Worm (Caenorhabditis elegans) whole organism, young adult: ENCODE results near the gene ZK1307.1.

Experiments used
- B0261.1 ChIP-seq: sonication (generic microtip); optimal IDR thresholded peaks from 2 replicates; lab custom pipeline; 2016; ENCODE audit warnings: mild to moderate bottlenecking, missing genetic modification characterization, moderate library complexity, missing compliant biosample characterization
- B0336.3 ChIP-seq: fragments of 200-800 bp; sonication (Bioruptor generic); IDR thresholded peaks from 2 replicates; pipeline ENCODE4 v1.3.6; 2022; ENCODE audit warnings: missing genetic modification characterization, missing compliant biosample characterization
- D2030.7 ChIP-seq: fragments of 200-800 bp; sonication (Bioruptor generic); IDR thresholded peaks from 2 replicates; pipeline ENCODE4 v1.3.6; 2022; ENCODE audit warnings: missing genetic modification reagents, missing genetic modification characterization, missing compliant biosample characterization
- F10E7.11 ChIP-seq: sonication (generic microtip); optimal IDR thresholded peaks from 2 replicates; lab custom pipeline; 2017; ENCODE audit warnings: mild to moderate bottlenecking, missing genetic modification characterization, moderate library complexity, missing compliant biosample characterization
- F23B12.7 ChIP-seq: sonication (generic microtip); optimal IDR thresholded peaks from 2 replicates; lab custom pipeline; 2017; ENCODE audit warnings: missing genetic modification characterization, mild to moderate bottlenecking, missing compliant biosample characterization, antibody characterized with exemption, moderate library complexity; ENCODE audit not compliant: insufficient read depth
- F49E8.2 ChIP-seq: sonication (generic microtip); optimal IDR thresholded peaks from 3 replicates; lab custom pipeline; 2017; ENCODE audit warnings: missing genetic modification characterization, mild to moderate bottlenecking, missing compliant biosample characterization, antibody characterized with exemption, moderate library complexity; ENCODE audit not compliant: insufficient read depth
- F55B11.4 ChIP-seq: sonication (generic microtip); optimal IDR thresholded peaks from 2 replicates; lab custom pipeline; 2016; ENCODE audit warnings: missing compliant biosample characterization, missing genetic modification characterization, borderline replicate concordance; ENCODE audit not compliant: insufficient read depth
- F57A8.1 ChIP-seq: fragments of 200-800 bp; sonication (Bioruptor generic); optimal IDR thresholded peaks from 2 replicates; lab custom pipeline; 2018; ENCODE audit warnings: mild to moderate bottlenecking, missing genetic modification characterization, moderate library complexity, missing compliant biosample characterization
- T07F8.4 ChIP-seq: sonication (generic microtip); optimal IDR thresholded peaks from 2 replicates; lab custom pipeline; 2016; ENCODE audit warnings: mild to moderate bottlenecking, missing genetic modification characterization, moderate library complexity, missing compliant biosample characterization
- Y53G8AR.9 ChIP-seq: fragments of 200-800 bp; sonication (Bioruptor generic); conservative IDR thresholded peaks from 2 replicates; pipeline ENCODE4 v1.3.6; 2022; ENCODE audit warnings: missing genetic modification reagents, missing genetic modification characterization, missing compliant biosample characterization
- Y56A3A.18 ChIP-seq: fragments of 200-800 bp; sonication (Bioruptor generic); IDR thresholded peaks from 2 replicates; pipeline ENCODE4 v1.3.6; 2022; ENCODE audit warnings: missing genetic modification reagents, missing genetic modification characterization, missing compliant biosample characterization
- Y95B8A.8 ChIP-seq: fragments of 200-800 bp; sonication (Bioruptor generic); IDR thresholded peaks from 2 replicates; pipeline ENCODE4 v1.3.6; 2022; ENCODE audit warnings: missing genetic modification reagents, missing genetic modification characterization, missing compliant biosample characterization
- akir-1 ChIP-seq: fragments of 200-800 bp; sonication (Bioruptor generic); optimal IDR thresholded peaks from 2 replicates; lab custom pipeline; 2018; ENCODE audit warnings: mild to moderate bottlenecking, missing genetic modification characterization, moderate library complexity, missing compliant biosample characterization
- ama-1 ChIP-seq, 3 experiments: fragments of 150-350 bp in 1 of 3; sonication (generic microtip) in 2 of 3; optimal IDR thresholded peaks; 2 replicates each; lab custom pipeline; 2014 to 2018; ENCODE audit warnings: missing biosample characterization in 2 of 3, missing genetic modification characterization in 2 of 3, missing genetic modification reagents in 2 of 3
- attf-3 ChIP-seq: fragments of 200-800 bp; sonication (Bioruptor generic); conservative IDR thresholded peaks from 2 replicates; pipeline ENCODE4 v1.3.6; 2022; ENCODE audit warnings: missing genetic modification reagents, missing genetic modification characterization, missing compliant biosample characterization
- cebp-1 ChIP-seq, 2 experiments: fragments of 200-800 bp in 1 of 2; sonication (Bioruptor generic) in 1 of 2; sonication (generic microtip) in 1 of 2; IDR thresholded peaks in 1 of 2; optimal IDR thresholded peaks in 1 of 2; 2 replicates each; pipeline versions ENCODE4 v1.3.6 to Lab custom; 2017 to 2022; ENCODE audit warnings: missing compliant biosample characterization in 2 of 2, missing genetic modification characterization in 2 of 2, mild to moderate bottlenecking in 1 of 2, missing genetic modification reagents in 1 of 2, moderate library complexity in 1 of 2
- cebp-2 ChIP-seq: fragments of 200-800 bp; sonication (Bioruptor generic); IDR thresholded peaks from 2 replicates; pipeline ENCODE4 v1.3.6; 2022; ENCODE audit warnings: missing genetic modification characterization, missing compliant biosample characterization
- ceh-40 ChIP-seq: fragments of 200-800 bp; sonication (Bioruptor generic); IDR thresholded peaks from 2 replicates; pipeline ENCODE4 v1.3.6; 2022; ENCODE audit warnings: missing genetic modification characterization, missing compliant biosample characterization
- ceh-58 ChIP-seq: fragments of 200-800 bp; sonication (Bioruptor generic); IDR thresholded peaks from 2 replicates; pipeline ENCODE4 v1.3.6; 2022; ENCODE audit warnings: missing genetic modification characterization, missing compliant biosample characterization
- ceh-91 ChIP-seq: fragments of 200-800 bp; sonication (Bioruptor generic); IDR thresholded peaks from 2 replicates; pipeline ENCODE4 v1.3.6; 2022; ENCODE audit warnings: missing genetic modification reagents, missing genetic modification characterization, missing compliant biosample characterization
- egl-18 ChIP-seq: fragments of 200-800 bp; sonication (Bioruptor generic); IDR thresholded peaks from 2 replicates; pipeline ENCODE4 v1.3.6; 2022; ENCODE audit warnings: missing genetic modification reagents, missing genetic modification characterization, missing compliant biosample characterization
- egl-44 ChIP-seq: fragments of 200-800 bp; sonication (Bioruptor generic); IDR thresholded peaks from 2 replicates; pipeline ENCODE4 v1.3.6; 2022; ENCODE audit warnings: missing genetic modification reagents, missing genetic modification characterization, missing compliant biosample characterization
- ets-4 ChIP-seq: fragments of 200-800 bp; sonication (Bioruptor generic); optimal IDR thresholded peaks from 2 replicates; lab custom pipeline; 2018; ENCODE audit warnings: mild to moderate bottlenecking, missing genetic modification characterization, missing compliant biosample characterization
- him-1 ChIP-seq: sonication (generic microtip); optimal IDR thresholded peaks from 2 replicates; lab custom pipeline; 2016; ENCODE audit warnings: missing genotype, missing genetic modification reagents, missing genetic modification characterization, missing compliant biosample characterization
- hmg-20 ChIP-seq: fragments of 200-800 bp; sonication (Bioruptor generic); IDR thresholded peaks from 2 replicates; pipeline ENCODE4 v1.3.6; 2022; ENCODE audit warnings: missing genetic modification reagents, missing genetic modification characterization, missing compliant biosample characterization
- let-607 ChIP-seq, 2 experiments: fragments of 200-800 bp in 1 of 2; sonication (Bioruptor generic) in 1 of 2; sonication (generic microtip) in 1 of 2; optimal IDR thresholded peaks; 2 replicates each; lab custom pipeline; 2016 to 2018; ENCODE audit warnings: mild to moderate bottlenecking in 2 of 2, missing compliant biosample characterization in 2 of 2, missing genetic modification characterization in 2 of 2, moderate library complexity in 2 of 2, missing genotype in 1 of 2
- lin-40 ChIP-seq: sonication (generic microtip); optimal IDR thresholded peaks from 2 replicates; lab custom pipeline; 2016; ENCODE audit warnings: missing genetic modification characterization, mild to moderate bottlenecking, missing compliant biosample characterization, missing genotype, missing genetic modification reagents
- lin-54 ChIP-seq: fragments of 200-800 bp; sonication (Bioruptor generic); optimal IDR thresholded peaks from 2 replicates; lab custom pipeline; 2018; ENCODE audit warnings: mild to moderate bottlenecking, missing genetic modification characterization, missing compliant biosample characterization
- lsl-1 ChIP-seq: fragments of 200-800 bp; sonication (Bioruptor generic); optimal IDR thresholded peaks from 2 replicates; lab custom pipeline; 2018; ENCODE audit warnings: mild to moderate bottlenecking, missing genetic modification characterization, moderate library complexity, missing compliant biosample characterization
- lsy-27 ChIP-seq: sonication (generic microtip); optimal IDR thresholded peaks from 2 replicates; lab custom pipeline; 2017; ENCODE audit warnings: missing genetic modification characterization, mild to moderate bottlenecking, missing compliant biosample characterization, antibody characterized with exemption, missing genotype, borderline replicate concordance; ENCODE audit not compliant: insufficient read depth
- madf-3 ChIP-seq: fragments of 200-800 bp; sonication (Bioruptor generic); IDR thresholded peaks from 2 replicates; pipeline ENCODE4 v1.3.6; 2022; ENCODE audit warnings: missing genetic modification reagents, missing genetic modification characterization, missing compliant biosample characterization
- madf-6 ChIP-seq: fragments of 200-800 bp; sonication (Bioruptor generic); IDR thresholded peaks from 2 replicates; pipeline ENCODE4 v1.3.6; 2022; ENCODE audit warnings: missing genetic modification reagents, missing genetic modification characterization, missing compliant biosample characterization
- madf-8 ChIP-seq: fragments of 200-800 bp; sonication (Bioruptor generic); conservative IDR thresholded peaks from 2 replicates; pipeline ENCODE4 v1.3.6; 2022; ENCODE audit warnings: missing genetic modification reagents, missing genetic modification characterization, missing compliant biosample characterization
- nfya-1 ChIP-seq: sonication (generic microtip); optimal IDR thresholded peaks from 2 replicates; lab custom pipeline; 2017; ENCODE audit warnings: antibody characterized with exemption, missing compliant biosample characterization, missing genetic modification characterization, borderline replicate concordance; ENCODE audit not compliant: insufficient read depth
- nfya-2 ChIP-seq: fragments of 200-800 bp; sonication (Bioruptor generic); IDR thresholded peaks from 2 replicates; pipeline ENCODE4 v1.3.6; 2022; ENCODE audit warnings: missing genetic modification reagents, missing genetic modification characterization, missing compliant biosample characterization
- nhr-27 ChIP-seq: fragments of 200-800 bp; sonication (Bioruptor generic); optimal IDR thresholded peaks from 2 replicates; lab custom pipeline; 2018; ENCODE audit warnings: mild to moderate bottlenecking, missing genetic modification characterization, moderate library complexity, missing compliant biosample characterization
- pha-4 ChIP-seq: fragments of 150-350 bp; sonication (generic microtip); optimal IDR thresholded peaks from 2 replicates; lab custom pipeline; 2014; ENCODE audit warnings: missing biosample characterization, missing genetic modification reagents, missing genetic modification characterization
- snpc-1.3 ChIP-seq: sonication (generic microtip); optimal IDR thresholded peaks from 2 replicates; lab custom pipeline; 2017; ENCODE audit warnings: missing genetic modification characterization, mild to moderate bottlenecking, missing compliant biosample characterization, antibody characterized with exemption, moderate library complexity, missing genotype, missing genetic modification reagents; ENCODE audit not compliant: insufficient read depth
- tbx-9 ChIP-seq: sonication (generic microtip); optimal IDR thresholded peaks from 2 replicates; lab custom pipeline; 2016; ENCODE audit warnings: borderline replicate concordance, missing genetic modification characterization, inconsistent platforms, missing compliant biosample characterization
- tlf-1 ChIP-seq: fragments of 200-800 bp; sonication (Bioruptor generic); optimal IDR thresholded peaks from 2 replicates; lab custom pipeline; 2018; ENCODE audit warnings: mild to moderate bottlenecking, missing genetic modification characterization, missing compliant biosample characterization
- unc-130 ChIP-seq: sonication (generic microtip); optimal IDR thresholded peaks from 2 replicates; lab custom pipeline; 2016; ENCODE audit warnings: missing genetic modification reagents, missing genetic modification characterization, missing compliant biosample characterization
- unc-62 ChIP-seq: fragments of 150-350 bp; optimal IDR thresholded peaks from 2 replicates; lab custom pipeline; 2014; ENCODE audit warnings: missing biosample characterization, missing genetic modification reagents, missing genetic modification characterization
- ztf-28 ChIP-seq: fragments of 200-800 bp; sonication (Bioruptor generic); IDR thresholded peaks from 2 replicates; pipeline ENCODE4 v1.3.6; 2022; ENCODE audit warnings: missing genetic modification reagents, missing genetic modification characterization, missing compliant biosample characterization
- ztf-3 ChIP-seq: fragments of 200-800 bp; sonication (Bioruptor generic); optimal IDR thresholded peaks from 2 replicates; lab custom pipeline; 2018; ENCODE audit warnings: mild to moderate bottlenecking, missing genetic modification characterization, missing compliant biosample characterization

ZK1307.1 gene

DNA sequence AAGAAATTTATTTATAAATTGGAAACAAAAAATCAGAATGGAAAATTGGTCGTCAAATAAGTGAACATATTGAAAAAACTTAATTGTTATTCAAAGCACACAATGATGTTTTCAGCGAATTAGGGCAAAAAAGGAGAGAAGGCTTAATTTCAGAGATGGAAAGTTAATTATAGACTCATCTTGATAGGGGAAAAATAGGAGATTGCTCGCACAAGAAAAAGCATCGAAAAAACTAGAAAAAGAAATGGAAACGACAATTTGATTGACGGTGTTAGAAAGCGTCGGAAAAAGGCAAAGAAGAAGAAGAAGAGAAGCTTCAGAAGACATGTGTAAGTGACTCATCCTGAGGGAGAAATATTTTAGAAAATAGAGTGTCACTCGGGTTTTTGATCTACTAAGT is 40.6 kb upstream of the ZK1307.1 start:
- TF ChIP-seq T07F8.4 (no peak), akir-1 (no peak), madf-3 (GFP tag; lab: Robert Waterston, UW) (no peak), Y53G8AR.9 (no peak), nfya-2 (GFP tag; lab: Robert Waterston, UW) (no peak), ceh-91 (GFP tag; lab: Robert Waterston, UW) (no peak), nhr-27 (no peak), tlf-1 (GFP tag; lab: Kevin White, UChicago) (no peak), lsy-27 (tag; lab: Kevin White, UChicago) (no peak), unc-130 (GFP tag; lab: Kevin White, UChicago) (no peak), Y56A3A.18 (GFP tag; lab: Robert Waterston, UW) (no peak), cebp-1 (GFP tag; IDR thresholded peaks at IDR 0.05; lab: Robert Waterston, UW) (no peak), cebp-1 (tag; optimal IDR thresholded peaks at IDR 0.05; lab: Kevin White, UChicago) (no peak), hmg-20 (GFP tag; lab: Robert Waterston, UW) (no peak), unc-62 (GFP tag; lab: Kevin White, UChicago) (no peak), pha-4 (tag; lab: Kevin White, UChicago) (no peak), B0336.3 (no peak), madf-8 (no peak), F49E8.2 (no peak), ets-4 (GFP tag; lab: Kevin White, UChicago) (no peak), egl-18 (GFP tag; lab: Robert Waterston, UW) (no peak)

DNA sequence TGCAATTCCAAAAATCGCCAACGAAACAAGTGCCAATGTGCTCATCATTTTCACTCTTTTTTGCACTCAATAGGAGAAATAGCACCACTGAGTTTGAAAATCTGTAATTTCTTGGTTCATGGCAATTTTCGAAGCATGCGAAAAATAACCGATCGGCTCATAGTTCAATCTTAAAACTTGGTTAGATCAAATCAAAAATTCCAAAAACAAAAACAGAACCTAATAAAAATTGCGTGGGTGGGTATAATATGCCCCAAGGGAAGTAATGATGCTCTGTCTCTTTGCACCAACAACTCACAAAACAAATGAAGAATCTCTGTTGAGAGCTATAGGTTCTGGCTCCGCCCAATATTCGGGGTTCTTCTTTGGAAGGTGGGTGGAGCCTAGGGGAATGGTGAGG is 36.5 kb upstream of the ZK1307.1 start, which contains the start of gene nlp-11:
nlp-11 (minus strand) TSS at position 101 of the 400 bp plus-strand sequence.
- no peak for TF ChIP-seq F55B11.4 (tag; lab: Kevin White, UChicago)
- TF ChIP-seq F23B12.7 (tag; lab: Kevin White, UChicago): no peak
- no peak for TF ChIP-seq F10E7.11 (tag; lab: Kevin White, UChicago)
- TF ChIP-seq ztf-28 (GFP tag; lab: Robert Waterston, UW): no peak
- TF ChIP-seq lin-40 (tag; lab: Kevin White, UChicago): no peak
- no peak for TF ChIP-seq D2030.7
- no peak for TF ChIP-seq madf-8
- no peak for TF ChIP-seq nfya-1 (tag; lab: Kevin White, UChicago)
- no peak for TF ChIP-seq F57A8.1 (GFP tag; lab: Kevin White, UChicago)
- TF ChIP-seq ama-1 (optimal IDR thresholded peaks at IDR 0.05; lab: Kevin White, UChicago): no peak
- no peak for TF ChIP-seq ama-1 (GFP tag; optimal IDR thresholded peaks at IDR 0.05; lab: Kevin White, UChicago)
- TF ChIP-seq lin-54 (GFP tag; lab: Kevin White, UChicago): no peak
- no peak for TF ChIP-seq Y53G8AR.9
- no peak for TF ChIP-seq B0261.1 (tag; lab: Kevin White, UChicago)
- TF ChIP-seq madf-6 (GFP tag; lab: Robert Waterston, UW): no peak
- TF ChIP-seq ceh-40 (GFP tag; lab: Robert Waterston, UW): no peak
- no peak for TF ChIP-seq snpc-1.3 (tag; lab: Kevin White, UChicago)
- TF ChIP-seq nfya-2 (GFP tag; lab: Robert Waterston, UW): no peak

ce11 chrII:9690067-9690632 is 34.8 kb upstream of the ZK1307.1 start:
- TF ChIP-seq ceh-58 (GFP tag; lab: Robert Waterston, UW) (no peak), him-1 (tag; lab: Kevin White, UChicago) (no peak), cebp-2 (no peak), egl-44 (GFP tag; lab: Robert Waterston, UW) (no peak), ztf-3 (GFP tag; lab: Kevin White, UChicago) (no peak), let-607 (tag; optimal IDR thresholded peaks at IDR 0.05; lab: Kevin White, UChicago) (no peak), lsl-1 (GFP tag; lab: Kevin White, UChicago) (no peak), nfya-1 (tag; lab: Kevin White, UChicago) (no peak), tbx-9 (no peak), attf-3 (GFP tag; lab: Robert Waterston, UW) (no peak), Y95B8A.8 (GFP tag; lab: Robert Waterston, UW) (no peak), lsy-27 (tag; lab: Kevin White, UChicago) (no peak)
